Fruit fly (Drosophila melanogaster): ENCODE data around the gene CG8478.
A peak's percentile ranks its signal among the peaks of the same experiment; 100 is the strongest.

CG8478 gene

DNA sequence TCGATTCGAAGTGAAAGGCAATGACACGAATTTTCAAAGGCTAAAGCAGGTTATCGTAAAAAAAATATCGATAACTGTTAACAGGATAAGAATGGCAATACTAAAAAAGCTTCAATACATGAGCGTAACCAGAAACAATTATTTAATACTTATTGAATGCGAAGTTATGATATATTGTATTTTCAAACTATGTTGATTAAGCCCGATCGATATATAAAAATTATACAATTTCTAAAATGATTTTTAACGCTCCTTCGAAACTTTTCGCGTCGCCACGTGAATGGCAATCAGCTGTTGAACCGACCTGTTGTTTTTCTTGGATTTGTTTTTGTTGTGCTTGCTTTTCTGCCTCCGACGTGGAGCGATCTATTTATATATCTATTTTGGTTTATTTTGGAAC is 7.3 kb upstream of the CG8478 start, which contains the start of the genes Alg12 and Rpt3R (continued):
- peak; percentile 37; the same call in 1 of the 2 replicates for TF ChIP-seq bbx (GFP tag; IDR thresholded peaks at IDR 0.05; ENCODE audit: partially characterized antibody)
- TF ChIP-seq hbn (GFP tag; IDR thresholded peaks at IDR 0.05; ENCODE audit: partially characterized antibody): peak; percentile 62; the same call in 1 of the 2 replicates
- TF ChIP-seq lilli (GFP tag; optimal IDR thresholded peaks at IDR 0.05): no peak
- no peak for TF ChIP-seq CG17186 (GFP tag; optimal IDR thresholded peaks at IDR 0.05)
- no peak for TF ChIP-seq CG2678 (tag; optimal IDR thresholded peaks at IDR 0.05)
- TF ChIP-seq Usf (GFP tag; optimal IDR thresholded peaks at IDR 0.05): no peak
- peak; percentile 5 for TF ChIP-seq nmo (GFP tag; optimal IDR thresholded peaks at IDR 0.05)
- no peak for TF ChIP-seq CG12071 (GFP tag; optimal IDR thresholded peaks at IDR 0.05)
- no peak for TF ChIP-seq Hr78 (GFP tag; optimal IDR thresholded peaks at IDR 0.05)
- TF ChIP-seq eve (GFP tag; optimal IDR thresholded peaks at IDR 0.05): no peak

DNA sequence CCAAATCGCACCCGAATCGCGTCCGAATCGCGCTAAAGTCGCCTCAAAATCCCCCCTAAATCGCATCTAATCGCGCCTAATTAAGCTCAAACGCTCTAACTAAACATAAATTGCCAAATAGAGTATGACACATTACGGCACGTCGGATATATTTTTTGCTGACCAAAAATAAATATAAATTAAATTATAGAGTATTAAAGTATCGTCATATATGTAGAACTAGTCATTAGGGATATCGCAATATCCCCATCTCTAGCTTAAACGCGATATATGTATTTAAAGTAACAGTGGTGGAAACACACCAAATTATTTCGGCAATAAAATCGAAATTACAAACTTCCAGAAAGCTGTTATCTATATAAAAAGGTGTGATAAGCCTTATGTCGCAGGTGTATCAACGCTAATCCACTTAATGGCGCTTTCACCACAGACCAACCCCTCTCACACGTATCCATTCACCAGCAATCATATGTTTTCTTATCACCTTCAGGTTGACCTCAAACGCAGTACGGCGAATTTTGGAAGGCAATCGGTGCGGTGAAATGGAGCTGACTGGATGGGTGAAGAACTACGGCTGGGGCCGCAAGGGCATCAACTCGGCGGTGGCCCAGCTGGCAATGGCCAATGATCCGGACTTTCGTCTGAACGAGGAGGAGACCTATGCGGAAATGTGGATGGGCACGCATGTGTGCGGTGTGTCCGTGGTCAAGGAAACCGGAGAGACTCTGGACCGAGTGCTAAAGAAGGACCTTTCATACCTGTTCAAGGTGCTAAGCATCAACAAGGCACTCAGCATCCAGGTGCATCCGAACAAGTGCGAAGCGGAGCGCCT is 3.9 kb upstream of the CG8478 start, which contains the start of gene Mpi:
Mpi (plus strand) TSS at position 263 of the 832 bp plus-strand sequence.
- peak; percentile 13; the same call in 1 of the 2 replicates for TF ChIP-seq CG10366 (GFP tag; IDR thresholded peaks at IDR 0.05)
- TF ChIP-seq CG1233 (GFP tag; optimal IDR thresholded peaks at IDR 0.05): peak; percentile 18
- peak; percentile 56 for TF ChIP-seq sug (tag; optimal IDR thresholded peaks at IDR 0.05)
- TF ChIP-seq nerfin-1 (tag; optimal IDR thresholded peaks at IDR 0.05): peak; percentile 8
- peak; percentile 49 for TF ChIP-seq nmo (GFP tag; optimal IDR thresholded peaks at IDR 0.05)
- peak; percentile 23 for TF ChIP-seq ems (GFP tag; optimal IDR thresholded peaks at IDR 0.05)
- peak; percentile 11 for TF ChIP-seq CG12219 (GFP tag; optimal IDR thresholded peaks at IDR 0.05)
- peak; percentile 36 for TF ChIP-seq CG9932 (GFP tag; IDR thresholded peaks at IDR 0.05)
- peak; percentile 12 for TF ChIP-seq CG4707 (GFP tag; optimal IDR thresholded peaks at IDR 0.05)
- TF ChIP-seq CG2129 (GFP tag; IDR thresholded peaks at IDR 0.05; ENCODE audit: partially characterized antibody): peak; percentile 45; the same call in 1 of the 2 replicates
- no peak for TF ChIP-seq mam (GFP tag; optimal IDR thresholded peaks at IDR 0.05)
- 0 out of 2 replicates have a peak, but pooled peaks have one; percentile 10 for TF ChIP-seq NFAT (GFP tag; IDR thresholded peaks at IDR 0.05)
- peak; percentile 2 for TF ChIP-seq fd3F (GFP tag; optimal IDR thresholded peaks at IDR 0.05)
- 0 out of 4 replicates have a peak, but pooled peaks have one; percentile 32 for TF ChIP-seq chinmo (GFP tag; IDR thresholded peaks at IDR 0.05; ENCODE audit: partially characterized antibody)
- TF ChIP-seq Rfx (GFP tag; IDR thresholded peaks at IDR 0.05): peak; percentile 43
- no peak for TF ChIP-seq CG2202 (tag; optimal IDR thresholded peaks at IDR 0.05)
- TF ChIP-seq lbe (GFP tag; optimal IDR thresholded peaks at IDR 0.05): peak; percentile 51
- TF ChIP-seq CG17802 (tag; optimal IDR thresholded peaks at IDR 0.05): peak; percentile 18
- peak; percentile 67 for TF ChIP-seq BEAF-32 (GFP tag; optimal IDR thresholded peaks at IDR 0.05)
- peak; percentile 40 for TF ChIP-seq CoRest (tag; optimal IDR thresholded peaks at IDR 0.05)
- TF ChIP-seq croc (GFP tag; conservative IDR thresholded peaks at IDR 0.05): no peak
- TF ChIP-seq CG30403 (GFP tag; optimal IDR thresholded peaks at IDR 0.05): peak; percentile 18
- no peak for TF ChIP-seq hkb (optimal IDR thresholded peaks at IDR 0.05)
- TF ChIP-seq hkb (GFP tag; IDR thresholded peaks at IDR 0.05): 0 out of 2 replicates have a peak, but pooled peaks have one; percentile 25
- TF ChIP-seq phol (tag; optimal IDR thresholded peaks at IDR 0.05): peak; percentile 51
- no peak for TF ChIP-seq pum (GFP tag; optimal IDR thresholded peaks at IDR 0.05)
- TF ChIP-seq CG30020 (tag; optimal IDR thresholded peaks at IDR 0.05): peak; percentile 70
- TF ChIP-seq CG2875 (GFP tag; optimal IDR thresholded peaks at IDR 0.05): peak; percentile 14
- peak; percentile 44 for TF ChIP-seq CG10979 (tag; optimal IDR thresholded peaks at IDR 0.05)
- peak; percentile 21 for TF ChIP-seq D (optimal IDR thresholded peaks at IDR 0.05)
- TF ChIP-seq D (GFP tag; optimal IDR thresholded peaks at IDR 0.05): no peak
- TF ChIP-seq CG17385 (GFP tag; optimal IDR thresholded peaks at IDR 0.05): peak; percentile 40
- peak; percentile 16; the same call in 1 of the 2 replicates for TF ChIP-seq ssp (GFP tag; IDR thresholded peaks at IDR 0.05)
- TF ChIP-seq CG7745 (tag; optimal IDR thresholded peaks at IDR 0.05): peak; percentile 1
- TF ChIP-seq CG13296 (GFP tag; optimal IDR thresholded peaks at IDR 0.05): peak; percentile 29
- 0 out of 3 replicates have a peak, but pooled peaks have one; percentile 7 for TF ChIP-seq sr (GFP tag; IDR thresholded peaks at IDR 0.05)
- TF ChIP-seq CG17829 (tag; optimal IDR thresholded peaks at IDR 0.05): peak; percentile 50

Data from whole organism, embryonic.